Fruit fly (Drosophila melanogaster) whole organism, pupa: Measurements from ENCODE around the gene by.

Source experiments
- CG12605 ChIP-seq: fragments of 200-800 bp; sonication (Bioruptor generic); IDR thresholded peaks from 2 replicates; pipeline ENCODE4 v1.3.6; 2022; ENCODE audit warnings: missing biosample characterization, missing genetic modification characterization
- CG14655 ChIP-seq: fragments of 200-800 bp; sonication (Bioruptor generic); optimal IDR thresholded peaks from 3 replicates; lab custom pipeline; 2017; ENCODE audit warnings: mild to moderate bottlenecking, missing biosample characterization, missing genetic modification reagents, missing genetic modification characterization
- CG15710 ChIP-seq: fragments of 200-800 bp; sonication (Bioruptor generic); optimal IDR thresholded peaks from 2 replicates; lab custom pipeline; 2018; ENCODE audit warnings: missing biosample characterization, mild to moderate bottlenecking, missing genetic modification characterization, moderate library complexity
- CG4496 ChIP-seq: fragments of 200-800 bp; sonication (Bioruptor generic); IDR thresholded peaks from 3 replicates; pipeline ENCODE4 v1.3.6; 2022; ENCODE audit warnings: missing biosample characterization, missing genetic modification characterization
- CG8159 ChIP-seq: fragments of 200-800 bp; sonication (Bioruptor generic); optimal IDR thresholded peaks from 3 replicates; lab custom pipeline; 2018; ENCODE audit warnings: missing biosample characterization, mild to moderate bottlenecking, missing genetic modification characterization, moderate library complexity
- CG8301 ChIP-seq: fragments of 200-800 bp; sonication (Bioruptor generic); optimal IDR thresholded peaks from 2 replicates; lab custom pipeline; 2018; ENCODE audit warnings: missing biosample characterization, mild to moderate bottlenecking, missing genetic modification characterization
- CG9948 ChIP-seq: fragments of 200-800 bp; sonication (Bioruptor generic); optimal IDR thresholded peaks from 2 replicates; lab custom pipeline; 2018; ENCODE audit warnings: missing biosample characterization, mild to moderate bottlenecking, missing genetic modification characterization, moderate library complexity
- D1 ChIP-seq: fragments of 200-800 bp; sonication (Bioruptor generic); optimal IDR thresholded peaks from 2 replicates; lab custom pipeline; 2018; ENCODE audit warnings: missing biosample characterization, mild to moderate bottlenecking, missing genetic modification characterization, moderate library complexity
- EcR ChIP-seq: fragments of 200-800 bp; sonication (Bioruptor generic); optimal IDR thresholded peaks from 3 replicates; lab custom pipeline; 2019; ENCODE audit warnings: missing biosample characterization, missing genetic modification characterization, mild to moderate bottlenecking, moderate library complexity, missing genetic modification reagents
- Ets98B ChIP-seq: fragments of 200-800 bp; sonication (Bioruptor generic); IDR thresholded peaks from 2 replicates; pipeline ENCODE4 v1.3.6; 2022; ENCODE audit warnings: missing biosample characterization, missing genetic modification characterization
- Pif1B ChIP-seq: fragments of 200-800 bp; sonication (Bioruptor generic); optimal IDR thresholded peaks from 3 replicates; lab custom pipeline; 2016; ENCODE audit warnings: missing biosample characterization, missing genetic modification characterization
- fd96Ca ChIP-seq: fragments of 200-800 bp; sonication (Bioruptor generic); IDR thresholded peaks from 3 replicates; pipeline ENCODE4 v1.3.6; 2022; ENCODE audit warnings: missing biosample characterization, missing genetic modification characterization
- rn ChIP-seq: fragments of 200-800 bp; sonication (Bioruptor generic); IDR thresholded peaks from 2 replicates; pipeline ENCODE4 v1.3.6; 2022; ENCODE audit warnings: missing biosample characterization, missing genetic modification characterization

- no peak for TF ChIP-seq Pif1B (GFP tag; lab: Kevin White, UChicago)
- TF ChIP-seq fd96Ca (GFP tag; lab: Robert Waterston, UW) = no peak
- no peak for TF ChIP-seq CG8301
- no peak for TF ChIP-seq rn (GFP tag; lab: Robert Waterston, UW)
- TF ChIP-seq CG12605 (GFP tag; lab: Robert Waterston, UW) = no peak
- TF ChIP-seq D1 (tag; lab: Kevin White, UChicago) = no peak
- no peak for TF ChIP-seq CG15710 (tag; lab: Kevin White, UChicago)
- no peak for TF ChIP-seq CG4496 (GFP tag; lab: Robert Waterston, UW)
- TF ChIP-seq CG9948 (tag; lab: Kevin White, UChicago) = no peak
- TF ChIP-seq EcR (GFP tag; lab: Kevin White, UChicago) = no peak
- TF ChIP-seq CG14655 = no peak
- TF ChIP-seq Ets98B (GFP tag; lab: Robert Waterston, UW) = no peak
- no peak for TF ChIP-seq CG8159 (tag; lab: Kevin White, UChicago)
Measured at dm6 chr3R:9571523-9571922, 38.7 kb upstream of the by start, which contains the start of gene CG9396.
